Worm (Caenorhabditis elegans): ENCODE measurements around the gene Y41D4B.15.

- TF ChIP-seq lin-15B (tag; optimal IDR thresholded peaks at IDR 0.05) (no peak), snpc-4 (tag; optimal IDR thresholded peaks at IDR 0.05) (no peak), ama-1 (optimal IDR thresholded peaks at IDR 0.05) (no peak), nhr-28 (tag; optimal IDR thresholded peaks at IDR 0.05) (no peak), lin-39 (tag; optimal IDR thresholded peaks at IDR 0.05) (no peak), aly-2 (tag; optimal IDR thresholded peaks at IDR 0.05) (no peak), egl-27 (tag; optimal IDR thresholded peaks at IDR 0.05) (no peak), zag-1 (tag; optimal IDR thresholded peaks at IDR 0.05) (no peak), ZK546.5 (tag; optimal IDR thresholded peaks at IDR 0.05) (no peak), fkh-2 (tag; optimal IDR thresholded peaks at IDR 0.05) (no peak), nhr-11 (tag; optimal IDR thresholded peaks at IDR 0.05) (no peak), nhr-77 (tag; optimal IDR thresholded peaks at IDR 0.05) (no peak), nhr-76 (tag; optimal IDR thresholded peaks at IDR 0.05) (no peak), unc-62 (GFP tag; optimal IDR thresholded peaks at IDR 0.05) (no peak)
Observed at ce11 chrIV:1522358-1522757, 41.5 kb upstream of the Y41D4B.15 start.
